Fruit fly (Drosophila melanogaster): ENCODE results near the gene Noc1.
A peak's percentile ranks its signal among the peaks of the same experiment; 100 is the strongest.

Gene Noc1

DNA sequence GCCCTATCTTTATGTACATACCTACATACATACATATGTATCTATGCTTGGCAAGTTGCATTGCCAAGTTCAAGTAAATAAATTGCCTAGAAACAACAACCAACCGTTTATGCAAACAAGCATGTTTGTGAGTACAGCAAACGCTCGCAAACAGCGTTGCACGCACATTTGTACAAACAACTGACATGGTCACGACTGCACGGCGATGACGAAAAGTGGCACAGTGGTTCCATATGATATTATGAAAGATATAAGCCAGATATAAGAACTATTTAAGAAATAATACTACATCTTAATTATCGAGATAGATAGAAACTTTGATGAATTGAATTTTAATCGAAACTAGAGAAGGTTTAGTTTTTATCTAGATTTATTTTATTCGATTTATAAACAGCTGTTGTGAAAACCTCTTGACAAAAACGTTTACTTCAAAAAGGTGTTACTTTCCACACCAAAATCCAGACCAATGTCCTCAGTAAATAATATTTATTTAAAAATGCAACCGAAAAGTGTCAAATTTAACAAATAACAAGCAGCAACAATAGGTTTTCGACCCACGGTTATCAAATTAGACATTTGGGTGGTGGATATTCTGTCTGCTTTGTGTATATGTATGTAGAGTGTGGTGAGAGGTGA, 15.4 kb downstream of the Noc1 start (continued):
- peak; percentile 89 for TF ChIP-seq Hmr (GFP tag; optimal IDR thresholded peaks at IDR 0.05)
- TF ChIP-seq CG18476 (GFP tag; optimal IDR thresholded peaks at IDR 0.05): peak; percentile 91
- peak; percentile 78 for TF ChIP-seq repo (GFP tag; optimal IDR thresholded peaks at IDR 0.05)
- peak; percentile 94 for TF ChIP-seq CG13424 (tag; optimal IDR thresholded peaks at IDR 0.05)
- TF ChIP-seq vvl (GFP tag; IDR thresholded peaks at IDR 0.05): peak; percentile 79
- TF ChIP-seq CG16815 (GFP tag; optimal IDR thresholded peaks at IDR 0.05): peak; percentile 86
- TF ChIP-seq Ets97D (GFP tag; optimal IDR thresholded peaks at IDR 0.05): peak; percentile 67
- no peak for TF ChIP-seq unc-4 (GFP tag; IDR thresholded peaks at IDR 0.05; ENCODE audit: partially characterized antibody)
- TF ChIP-seq hb (GFP tag; IDR thresholded peaks at IDR 0.05; ENCODE audit: partially characterized antibody): no peak
- TF ChIP-seq CG17568 (GFP tag; optimal IDR thresholded peaks at IDR 0.05): peak; percentile 77
- TF ChIP-seq gem (tag; optimal IDR thresholded peaks at IDR 0.05): peak; percentile 96
- TF ChIP-seq caup (GFP tag; optimal IDR thresholded peaks at IDR 0.05; ENCODE audit: severe bottlenecking): peak; percentile 80
- TF ChIP-seq CG1603 (tag; optimal IDR thresholded peaks at IDR 0.05): peak; percentile 71
- no peak for TF ChIP-seq yki (optimal IDR thresholded peaks at IDR 0.05)
- TF ChIP-seq CG8359 (GFP tag; optimal IDR thresholded peaks at IDR 0.05; ENCODE audit: borderline replicate concordance): peak; percentile 71
- TF ChIP-seq CG3847 (GFP tag; IDR thresholded peaks at IDR 0.05): peak; percentile 65
- TF ChIP-seq CG3995 (GFP tag; optimal IDR thresholded peaks at IDR 0.05): no peak
- TF ChIP-seq NK7.1 (GFP tag; optimal IDR thresholded peaks at IDR 0.05): peak; percentile 79
- TF ChIP-seq CG4854 (GFP tag; optimal IDR thresholded peaks at IDR 0.05): peak; percentile 73
- TF ChIP-seq danr (GFP tag; IDR thresholded peaks at IDR 0.05): peak; percentile 58; the same call in 1 of the 2 replicates
- TF ChIP-seq bowl (GFP tag; IDR thresholded peaks at IDR 0.05): no peak
- peak; percentile 78 for TF ChIP-seq wek (GFP tag; optimal IDR thresholded peaks at IDR 0.05)
- peak; percentile 73 to 84 for TF ChIP-seq Pdp1 (GFP tag; optimal IDR thresholded peaks at IDR 0.05)
- TF ChIP-seq chn (GFP tag; optimal IDR thresholded peaks at IDR 0.05): peak; percentile 84
- no peak for TF ChIP-seq CG34224 (GFP tag; IDR thresholded peaks at IDR 0.05; ENCODE audit: partially characterized antibody)
- TF ChIP-seq CG1233 (GFP tag; optimal IDR thresholded peaks at IDR 0.05): peak; percentile 85
- peak; percentile 96 for TF ChIP-seq CG11504 (tag; optimal IDR thresholded peaks at IDR 0.05)
- 0 out of 2 replicates have a peak, but pooled peaks have one; percentile 32 for TF ChIP-seq CG31224 (GFP tag; IDR thresholded peaks at IDR 0.05)
- peak; percentile 87 for TF ChIP-seq tap (tag; optimal IDR thresholded peaks at IDR 0.05)
- TF ChIP-seq CG13775 (GFP tag; optimal IDR thresholded peaks at IDR 0.05): peak; percentile 92
- peak; percentile 33; the same call in 1 of the 2 replicates for TF ChIP-seq Lim3 (GFP tag; IDR thresholded peaks at IDR 0.05)
- no peak for TF ChIP-seq Scr (GFP tag; IDR thresholded peaks at IDR 0.05; ENCODE audit: partially characterized antibody)
- TF ChIP-seq CG4282 (GFP tag; optimal IDR thresholded peaks at IDR 0.05): peak; percentile 83
- TF ChIP-seq sima (GFP tag; optimal IDR thresholded peaks at IDR 0.05): no peak
- peak; percentile 57 for TF ChIP-seq ttk (GFP tag; IDR thresholded peaks at IDR 0.05)
- TF ChIP-seq CG31441 (GFP tag; IDR thresholded peaks at IDR 0.05): peak; percentile 97
- TF ChIP-seq nerfin-1 (tag; optimal IDR thresholded peaks at IDR 0.05): peak; percentile 59
- TF ChIP-seq ash1 (GFP tag; optimal IDR thresholded peaks at IDR 0.05): peak; percentile 61
- peak; percentile 25; the same call in 1 of the 2 replicates for TF ChIP-seq CG43689 (GFP tag; IDR thresholded peaks at IDR 0.05)
- peak; percentile 81 for TF ChIP-seq twi (tag; optimal IDR thresholded peaks at IDR 0.05)
- TF ChIP-seq CG10209 (GFP tag; optimal IDR thresholded peaks at IDR 0.05): peak; percentile 92
- peak; percentile 14 for TF ChIP-seq CG7928 (GFP tag; optimal IDR thresholded peaks at IDR 0.05)
- peak; percentile 93 for TF ChIP-seq D19A (tag; optimal IDR thresholded peaks at IDR 0.05)
- TF ChIP-seq CG10543 (GFP tag; optimal IDR thresholded peaks at IDR 0.05): peak; percentile 65
- TF ChIP-seq Ravus (GFP tag; IDR thresholded peaks at IDR 0.05): no peak; the same call in none of the 2 replicates
- TF ChIP-seq Lhr (GFP tag; optimal IDR thresholded peaks at IDR 0.05): peak; percentile 81
- TF ChIP-seq ato (GFP tag; IDR thresholded peaks at IDR 0.05; ENCODE audit: partially characterized antibody): no peak
- peak; percentile 59 for TF ChIP-seq CG3163 (GFP tag; optimal IDR thresholded peaks at IDR 0.05)
- TF ChIP-seq CG12236 (GFP tag; optimal IDR thresholded peaks at IDR 0.05): peak; percentile 82
